Fruit fly (Drosophila melanogaster): ENCODE measurements around the gene CG5645.

CG5645 gene

dm6 chr3L:12118631-12119030 lies 17.9 kb downstream of the CG5645 start:
- TF ChIP-seq Sin3A (optimal IDR thresholded peaks at IDR 0.05), result no peak
- no peak for TF ChIP-seq psq (optimal IDR thresholded peaks at IDR 0.05)
- no peak for TF ChIP-seq Myc (optimal IDR thresholded peaks at IDR 0.05)
- TF ChIP-seq insv (optimal IDR thresholded peaks at IDR 0.05), result no peak
- no peak for TF ChIP-seq h (optimal IDR thresholded peaks at IDR 0.05)
- TF ChIP-seq ttk (optimal IDR thresholded peaks at IDR 0.05), result no peak

dm6 chr3L:12118156-12118555 lies 18.4 kb downstream of the CG5645 start, which contains the start of gene ssp:
ssp (plus strand) TSS chr3L:12118257.
- TF ChIP-seq Myc (optimal IDR thresholded peaks at IDR 0.05) (no peak), ttk (optimal IDR thresholded peaks at IDR 0.05) (no peak), Sin3A (optimal IDR thresholded peaks at IDR 0.05) (no peak), psq (optimal IDR thresholded peaks at IDR 0.05) (no peak), insv (optimal IDR thresholded peaks at IDR 0.05) (no peak), h (optimal IDR thresholded peaks at IDR 0.05) (no peak)

- TF ChIP-seq h (optimal IDR thresholded peaks at IDR 0.05) (no peak), psq (optimal IDR thresholded peaks at IDR 0.05) (no peak), insv (optimal IDR thresholded peaks at IDR 0.05) (no peak), ttk (optimal IDR thresholded peaks at IDR 0.05) (no peak), Myc (optimal IDR thresholded peaks at IDR 0.05) (no peak), Sin3A (optimal IDR thresholded peaks at IDR 0.05) (no peak)
Measured at dm6 chr3L:12115966-12116735, 20.4 kb downstream of the CG5645 start, which contains the start of gene vers. vers (plus strand) TSS chr3L:12116101.

dm6 chr3L:12115103-12115502 lies 21.4 kb downstream of the CG5645 start:
- TF ChIP-seq h (optimal IDR thresholded peaks at IDR 0.05) (no peak), Sin3A (optimal IDR thresholded peaks at IDR 0.05) (no peak), Myc (optimal IDR thresholded peaks at IDR 0.05) (no peak), psq (optimal IDR thresholded peaks at IDR 0.05) (no peak), ttk (optimal IDR thresholded peaks at IDR 0.05) (no peak), insv (optimal IDR thresholded peaks at IDR 0.05) (no peak)

DNA sequence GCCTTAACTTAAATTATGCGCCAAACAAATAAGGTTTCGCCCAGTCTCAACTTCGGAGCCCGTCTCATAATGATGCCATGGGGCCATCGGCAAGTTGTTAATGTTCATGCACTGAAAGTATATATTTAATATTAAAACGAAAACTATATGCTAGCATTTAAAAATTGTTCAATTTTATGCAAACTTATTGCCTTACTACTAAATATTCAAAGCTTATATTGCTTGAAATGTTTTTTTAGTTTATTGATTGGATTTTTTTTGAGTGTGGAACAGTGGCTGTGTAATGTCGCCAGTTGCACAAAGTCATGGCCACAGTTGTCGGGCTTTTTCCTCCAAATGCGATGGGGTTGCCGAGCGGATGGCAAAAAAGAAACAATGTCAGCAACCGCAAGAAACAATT lies 22.3 kb downstream of the CG5645 start:
- TF ChIP-seq ttk (optimal IDR thresholded peaks at IDR 0.05) (no peak), h (optimal IDR thresholded peaks at IDR 0.05) (no peak), psq (optimal IDR thresholded peaks at IDR 0.05) (no peak), Myc (optimal IDR thresholded peaks at IDR 0.05) (no peak), Sin3A (optimal IDR thresholded peaks at IDR 0.05) (no peak), insv (optimal IDR thresholded peaks at IDR 0.05) (no peak)

- no peak for TF ChIP-seq insv (optimal IDR thresholded peaks at IDR 0.05)
- no peak for TF ChIP-seq h (optimal IDR thresholded peaks at IDR 0.05)
- TF ChIP-seq Myc (optimal IDR thresholded peaks at IDR 0.05), result no peak
- TF ChIP-seq Sin3A (optimal IDR thresholded peaks at IDR 0.05), result no peak
- TF ChIP-seq psq (optimal IDR thresholded peaks at IDR 0.05), result no peak
- no peak for TF ChIP-seq ttk (optimal IDR thresholded peaks at IDR 0.05)
Measured at dm6 chr3L:12113589-12113988, 22.9 kb downstream of the CG5645 start.

DNA sequence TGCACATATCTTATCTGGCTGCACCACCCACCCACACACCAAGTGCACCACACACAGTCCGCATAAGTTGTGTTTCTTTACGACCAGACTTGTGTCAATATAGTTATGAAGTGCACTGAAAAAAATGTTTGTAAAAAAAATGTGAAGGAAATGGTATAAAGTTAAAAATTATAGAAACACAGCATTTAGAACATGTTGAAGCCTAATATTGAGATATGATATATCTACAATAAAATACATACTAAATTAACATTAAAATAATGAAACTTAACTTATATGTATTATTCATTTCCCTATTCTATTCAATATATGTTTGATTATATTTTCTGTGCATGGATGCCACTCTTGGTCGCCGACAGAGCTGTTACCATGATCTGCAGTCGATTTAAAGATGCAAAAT lies 23.5 kb downstream of the CG5645 start:
- no peak for TF ChIP-seq ttk (optimal IDR thresholded peaks at IDR 0.05)

DNA sequence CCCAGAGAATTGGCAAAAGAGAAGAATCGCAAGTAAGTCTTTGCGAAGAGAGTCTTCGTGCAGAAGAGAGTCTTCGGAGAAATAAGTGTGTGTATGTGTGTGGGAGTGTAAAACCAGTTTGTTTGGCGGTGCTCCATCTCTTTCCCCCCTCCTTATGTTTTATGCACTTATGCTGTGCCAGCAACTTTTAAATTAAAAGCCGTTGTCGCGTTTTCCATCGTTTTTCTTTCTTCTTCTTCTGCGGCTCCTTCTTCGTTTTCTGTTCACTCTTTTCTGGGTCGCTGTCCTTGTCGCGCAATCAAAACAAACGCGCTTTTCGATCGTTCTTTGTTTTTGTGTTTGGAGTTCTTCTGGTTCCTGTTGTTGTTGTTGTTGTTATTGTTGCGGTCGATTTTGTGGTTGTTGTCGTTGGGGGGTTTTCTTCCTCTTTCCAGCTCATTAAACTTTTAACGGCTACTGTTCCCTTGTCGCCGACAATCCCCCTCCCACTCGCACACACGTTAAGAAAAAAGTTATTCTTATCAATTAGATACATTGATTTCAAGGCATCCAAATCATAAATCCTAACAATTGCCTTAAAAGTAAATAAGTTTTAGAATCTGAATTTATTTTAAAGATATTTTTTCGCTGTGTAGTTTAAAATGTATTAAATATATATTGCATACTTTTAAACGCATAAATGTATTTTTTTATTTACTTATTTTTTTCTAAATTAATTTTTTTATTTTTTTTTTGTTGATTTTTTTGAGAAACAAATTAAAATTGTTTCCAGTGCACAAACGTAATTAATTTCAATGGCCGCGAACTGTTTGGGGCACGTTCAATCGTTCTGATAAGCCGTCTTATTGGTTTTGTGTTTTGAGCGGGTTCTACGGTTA lies 25.2 kb downstream of the CG5645 start:
- no peak for TF ChIP-seq Sin3A (optimal IDR thresholded peaks at IDR 0.05)
- no peak for TF ChIP-seq insv (optimal IDR thresholded peaks at IDR 0.05)
- TF ChIP-seq Myc (optimal IDR thresholded peaks at IDR 0.05), result no peak
- TF ChIP-seq ttk (optimal IDR thresholded peaks at IDR 0.05), result no peak
- TF ChIP-seq h (optimal IDR thresholded peaks at IDR 0.05), result no peak
- no peak for TF ChIP-seq psq (optimal IDR thresholded peaks at IDR 0.05)

DNA sequence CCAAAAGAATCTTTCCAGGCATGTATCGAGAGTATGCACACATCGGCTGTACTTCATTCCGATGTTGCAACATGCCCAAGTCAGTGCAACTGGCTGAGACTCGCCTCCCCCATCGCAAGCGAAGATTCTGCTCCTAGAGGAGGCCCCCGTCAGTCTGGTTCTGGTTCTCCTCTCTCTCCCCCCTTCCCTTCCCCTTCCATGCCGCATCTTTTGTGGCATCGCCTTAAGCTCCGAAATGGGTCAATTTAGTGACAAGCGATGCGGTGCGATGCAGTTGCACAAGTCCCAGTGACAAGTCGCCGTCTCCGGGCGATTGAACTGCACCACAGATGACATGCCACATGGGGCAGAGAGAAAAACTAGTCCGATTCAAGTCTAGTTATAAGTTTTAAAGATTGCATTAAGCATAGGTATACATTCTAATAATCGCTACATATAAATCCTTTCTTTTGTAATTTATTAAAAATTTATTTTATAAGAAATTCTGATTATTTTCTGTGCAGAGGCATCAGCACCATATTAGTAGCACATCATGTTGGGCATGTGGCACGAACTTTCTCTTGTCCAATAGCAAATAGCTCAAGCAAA lies 27.4 kb downstream of the CG5645 start:
- TF ChIP-seq ttk (optimal IDR thresholded peaks at IDR 0.05), result no peak
- no peak for TF ChIP-seq Myc (optimal IDR thresholded peaks at IDR 0.05)
- no peak for TF ChIP-seq psq (optimal IDR thresholded peaks at IDR 0.05)
- TF ChIP-seq Sin3A (optimal IDR thresholded peaks at IDR 0.05), result no peak
- TF ChIP-seq insv (optimal IDR thresholded peaks at IDR 0.05), result no peak
- TF ChIP-seq h (optimal IDR thresholded peaks at IDR 0.05), result no peak

dm6 chr3L:12108515-12108914 lies 28.0 kb downstream of the CG5645 start:
- TF ChIP-seq insv (optimal IDR thresholded peaks at IDR 0.05) (no peak), Myc (optimal IDR thresholded peaks at IDR 0.05) (no peak), ttk (optimal IDR thresholded peaks at IDR 0.05) (no peak), psq (optimal IDR thresholded peaks at IDR 0.05) (no peak), Sin3A (optimal IDR thresholded peaks at IDR 0.05) (no peak), h (optimal IDR thresholded peaks at IDR 0.05) (no peak)

DNA sequence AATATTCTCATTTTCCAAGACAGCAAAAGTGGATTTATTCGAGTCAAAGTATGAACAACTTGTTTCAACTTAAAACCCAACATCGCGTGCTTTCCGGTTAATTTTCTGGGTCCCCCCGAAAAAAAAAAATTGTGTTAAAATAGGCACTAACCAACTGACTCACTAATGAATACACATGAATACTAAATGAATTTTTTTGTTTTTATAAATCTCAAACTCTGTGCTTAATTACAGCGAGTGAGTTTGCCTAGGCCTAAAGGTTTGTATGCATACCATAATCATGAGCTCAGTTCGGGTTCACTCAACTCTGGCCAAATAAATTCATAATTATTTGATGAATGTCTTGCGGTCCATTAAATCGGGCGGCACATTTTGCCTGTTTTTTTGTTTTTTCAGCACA lies 29.1 kb downstream of the CG5645 start:
- TF ChIP-seq Myc (optimal IDR thresholded peaks at IDR 0.05), result no peak
- no peak for TF ChIP-seq h (optimal IDR thresholded peaks at IDR 0.05)

dm6 chr3L:12101924-12102383 lies 34.6 kb downstream of the CG5645 start:
- no peak for TF ChIP-seq h (optimal IDR thresholded peaks at IDR 0.05)

All from Kc167 (cell line).